Fruit fly (Drosophila melanogaster): Measurements from ENCODE around the gene CG7900.

CG7900 gene

DNA sequence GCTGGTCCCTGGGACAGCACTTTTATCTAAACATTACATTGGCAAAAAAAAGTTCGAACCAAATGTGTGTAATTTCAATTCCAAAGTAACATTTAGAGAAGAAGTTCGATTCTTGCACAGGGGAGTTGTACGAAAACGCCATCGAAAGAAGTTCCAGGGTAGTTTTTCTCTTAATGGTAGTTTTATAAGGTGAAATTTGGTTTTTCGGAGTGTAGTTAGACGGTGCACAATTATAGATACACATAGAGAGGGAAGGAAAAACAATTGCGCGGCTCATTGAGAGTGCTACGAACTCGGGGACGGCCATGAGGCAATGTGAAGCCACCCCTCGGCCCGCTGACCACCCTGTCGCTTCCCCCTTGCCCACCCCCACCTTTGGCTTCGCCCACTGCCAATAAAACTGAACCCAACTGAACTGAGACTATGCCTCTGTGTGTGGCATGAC is 16.3 kb downstream of the CG7900 start (continued):
- TF ChIP-seq lbe (GFP tag; optimal IDR thresholded peaks at IDR 0.05) (no peak), ssp (GFP tag; IDR thresholded peaks at IDR 0.05) (peak; percentile 40; the same call in 1 of the 2 replicates), zfh2 (GFP tag; optimal IDR thresholded peaks at IDR 0.05) (peak; percentile 54), kah (GFP tag; optimal IDR thresholded peaks at IDR 0.05) (no peak), schlank (tag; optimal IDR thresholded peaks at IDR 0.05) (peak; percentile 21), chm (GFP tag; IDR thresholded peaks at IDR 0.05) (peak; percentile 62), CG1792 (GFP tag; optimal IDR thresholded peaks at IDR 0.05) (peak; percentile 13), CkIIα-i1 (GFP tag; IDR thresholded peaks at IDR 0.05) (no peak), Opbp (GFP tag; IDR thresholded peaks at IDR 0.05; ENCODE audit: partially characterized antibody) (no peak), CHES-1-like (GFP tag; optimal IDR thresholded peaks at IDR 0.05) (peak; percentile 38), gcm (GFP tag; optimal IDR thresholded peaks at IDR 0.05) (peak; percentile 13), emc (GFP tag; optimal IDR thresholded peaks at IDR 0.05) (no peak), CG3847 (GFP tag; IDR thresholded peaks at IDR 0.05) (peak; percentile 45; the same call in 1 of the 2 replicates), CG17328 (GFP tag; IDR thresholded peaks at IDR 0.05) (peak; percentile 58), exex (tag; optimal IDR thresholded peaks at IDR 0.05) (no peak), CG11398 (GFP tag; optimal IDR thresholded peaks at IDR 0.05) (peak; percentile 66), CG3838 (GFP tag; optimal IDR thresholded peaks at IDR 0.05) (no peak), maf-S (GFP tag; optimal IDR thresholded peaks at IDR 0.05) (peak; percentile 26), abd-A (tag; optimal IDR thresholded peaks at IDR 0.05) (peak; percentile 49), sens-2 (GFP tag; IDR thresholded peaks at IDR 0.05) (0 out of 2 replicates have a peak, but pooled peaks have one; percentile 13), CG17612 (GFP tag; IDR thresholded peaks at IDR 0.05) (0 out of 2 replicates have a peak, but pooled peaks have one; percentile 11), Blimp-1 (GFP tag; optimal IDR thresholded peaks at IDR 0.05) (peak; percentile 68), Eip74EF (GFP tag; optimal IDR thresholded peaks at IDR 0.05) (peak in 1 of 2 experiments; percentile 20)

DNA sequence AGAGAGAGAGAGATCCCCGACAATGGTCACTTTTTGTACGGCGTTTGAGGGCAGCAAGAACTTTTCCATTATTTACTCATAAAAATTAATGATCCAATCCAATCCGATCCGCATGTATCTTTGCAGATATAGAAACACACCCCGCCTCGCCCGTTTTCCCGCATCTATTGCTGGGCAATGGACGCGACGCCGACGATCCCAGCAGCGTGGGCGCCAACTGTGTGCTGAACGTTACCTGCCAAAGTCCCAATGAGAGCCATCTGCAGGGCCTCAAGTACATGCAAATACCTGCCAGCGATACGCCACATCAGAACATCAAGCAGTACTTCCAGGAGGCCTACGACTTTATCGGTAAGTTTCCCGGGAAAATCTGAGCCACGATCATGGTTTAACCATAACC is 17.0 kb downstream of the CG7900 start:
- TF ChIP-seq Trl (optimal IDR thresholded peaks at IDR 0.05) (peak in 1 of 2 experiments; percentile 13), Trl (GFP tag; optimal IDR thresholded peaks at IDR 0.05) (no peak), CG12769 (tag; optimal IDR thresholded peaks at IDR 0.05) (peak; percentile 13), sens (GFP tag) (peak; percentile 13), zen (tag; optimal IDR thresholded peaks at IDR 0.05) (no peak), CG11696 (GFP tag; IDR thresholded peaks at IDR 0.05) (no peak), sr (GFP tag; IDR thresholded peaks at IDR 0.05) (peak; percentile 93)

DNA sequence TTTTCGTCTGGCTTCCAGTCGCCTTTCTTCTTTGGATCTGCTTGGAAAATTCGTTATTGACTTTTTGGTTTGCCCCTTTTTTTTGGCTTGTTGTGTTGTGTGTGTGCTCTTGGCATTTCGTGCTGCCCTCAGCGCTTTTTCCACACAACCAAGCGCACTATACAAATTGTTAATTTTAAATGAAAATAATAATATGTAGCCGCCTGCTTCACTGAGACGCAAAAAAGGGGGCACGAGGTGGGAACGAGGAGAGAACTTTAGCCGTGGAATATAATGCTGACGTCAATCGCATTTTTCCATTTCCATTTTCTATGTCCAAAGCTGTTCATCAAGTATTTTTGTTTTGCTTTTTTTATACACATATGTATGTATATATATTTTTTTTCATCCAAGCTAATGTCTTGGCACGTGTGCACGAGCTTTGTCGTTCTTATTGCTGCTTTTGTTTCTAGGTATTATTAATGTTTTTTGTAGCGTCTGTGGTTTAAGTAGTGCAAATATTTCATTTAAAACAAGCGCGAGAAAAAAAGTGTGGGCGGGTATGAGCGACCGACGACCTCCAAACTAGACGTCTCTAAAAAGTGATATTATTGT is 18.0 kb downstream of the CG7900 start:
- TF ChIP-seq CG2678 (tag; optimal IDR thresholded peaks at IDR 0.05) (no peak), Hey (tag; optimal IDR thresholded peaks at IDR 0.05) (no peak), CG34224 (GFP tag; IDR thresholded peaks at IDR 0.05; ENCODE audit: partially characterized antibody) (no peak), MESR4 (GFP tag; optimal IDR thresholded peaks at IDR 0.05) (no peak), ERR (GFP tag; optimal IDR thresholded peaks at IDR 0.05) (no peak), CG34376 (GFP tag; optimal IDR thresholded peaks at IDR 0.05) (no peak), CG33213 (GFP tag; optimal IDR thresholded peaks at IDR 0.05) (no peak), CG16813 (GFP tag; IDR thresholded peaks at IDR 0.05; ENCODE audit: partially characterized antibody) (no peak), CG15269 (tag; optimal IDR thresholded peaks at IDR 0.05) (no peak), CG4282 (GFP tag; optimal IDR thresholded peaks at IDR 0.05) (no peak), tx (GFP tag; optimal IDR thresholded peaks at IDR 0.05) (no peak), Ptx1 (GFP tag; IDR thresholded peaks at IDR 0.05) (no peak), CG12219 (GFP tag; optimal IDR thresholded peaks at IDR 0.05) (no peak), CG18599 (GFP tag; optimal IDR thresholded peaks at IDR 0.05) (no peak), CG3995 (GFP tag; optimal IDR thresholded peaks at IDR 0.05) (no peak), Neu2 (GFP tag; optimal IDR thresholded peaks at IDR 0.05; ENCODE audit: borderline replicate concordance) (no peak), amos (GFP tag; IDR thresholded peaks at IDR 0.05; ENCODE audit: partially characterized antibody) (no peak), CG10543 (GFP tag; optimal IDR thresholded peaks at IDR 0.05) (peak; percentile 41), CG12104 (GFP tag; optimal IDR thresholded peaks at IDR 0.05) (no peak)

Data from whole organism, embryonic.